Worm (Caenorhabditis elegans) whole organism, L3 larva: Measurements from ENCODE around the gene F58E6.11.

Experiments used
- ceh-82 ChIP-seq: fragments of 150-350 bp; optimal IDR thresholded peaks from 2 replicates; lab custom pipeline; 2014; ENCODE audit warnings: missing biosample characterization, missing genetic modification characterization
- elt-1 ChIP-seq: fragments of 150-350 bp; optimal IDR thresholded peaks from 2 replicates; lab custom pipeline; 2014; ENCODE audit warnings: missing biosample characterization, missing genetic modification characterization
- elt-2 ChIP-seq: sonication (generic microtip); optimal IDR thresholded peaks from 2 replicates; lab custom pipeline; 2016; ENCODE audit warnings: missing genetic modification reagents, mild to moderate bottlenecking, missing genetic modification characterization, missing compliant biosample characterization
- elt-3 ChIP-seq, 3 experiments: fragments of 150-350 bp in 1 of 3; sonication (generic microtip) in 2 of 3; optimal IDR thresholded peaks; 2 replicates in 2 of 3; 4 replicates in 1 of 3; lab custom pipeline; 2014 to 2017; ENCODE audit warnings: missing biosample characterization in 3 of 3, missing genetic modification characterization in 3 of 3
- jun-1 ChIP-seq: fragments of 150-350 bp; optimal IDR thresholded peaks from 2 replicates; lab custom pipeline; 2014; ENCODE audit warnings: missing biosample characterization, missing genetic modification reagents, missing genetic modification characterization
- lin-15B ChIP-seq: fragments of 150-350 bp; optimal IDR thresholded peaks from 2 replicates; lab custom pipeline; 2014; ENCODE audit warnings: missing biosample characterization, missing genetic modification characterization
- nfya-1 ChIP-seq: sonication (generic microtip); optimal IDR thresholded peaks from 2 replicates; lab custom pipeline; 2017; ENCODE audit warnings: missing genetic modification characterization, mild to moderate bottlenecking, missing compliant biosample characterization, antibody characterized with exemption, moderate library complexity; ENCODE audit not compliant: insufficient read depth
- nhr-12 ChIP-seq: fragments of 150-350 bp; optimal IDR thresholded peaks from 2 replicates; lab custom pipeline; 2014; ENCODE audit warnings: missing biosample characterization, missing genetic modification characterization
- nhr-237 ChIP-seq: fragments of 150-350 bp; optimal IDR thresholded peaks from 2 replicates; lab custom pipeline; 2014; ENCODE audit warnings: missing biosample characterization, missing genetic modification characterization
- nhr-76 ChIP-seq: fragments of 150-350 bp; sonication (generic microtip); optimal IDR thresholded peaks from 5 replicates; lab custom pipeline; 2014; ENCODE audit warnings: missing biosample characterization, missing genetic modification characterization
- pha-4 ChIP-seq: fragments of 150-350 bp; optimal IDR thresholded peaks from 2 replicates; lab custom pipeline; 2014; ENCODE audit warnings: missing biosample characterization, missing genetic modification reagents, missing genetic modification characterization
- skn-1 ChIP-seq: fragments of 150-350 bp; optimal IDR thresholded peaks from 2 replicates; lab custom pipeline; 2014; ENCODE audit warnings: missing biosample characterization, missing genetic modification characterization
- ztf-11 ChIP-seq: fragments of 150-350 bp; optimal IDR thresholded peaks from 2 replicates; lab custom pipeline; 2014; ENCODE audit warnings: missing biosample characterization, missing genetic modification characterization
- ztf-4 ChIP-seq: fragments of 150-350 bp; optimal IDR thresholded peaks from 2 replicates; lab custom pipeline; 2014; ENCODE audit warnings: missing biosample characterization, missing genetic modification characterization

DNA sequence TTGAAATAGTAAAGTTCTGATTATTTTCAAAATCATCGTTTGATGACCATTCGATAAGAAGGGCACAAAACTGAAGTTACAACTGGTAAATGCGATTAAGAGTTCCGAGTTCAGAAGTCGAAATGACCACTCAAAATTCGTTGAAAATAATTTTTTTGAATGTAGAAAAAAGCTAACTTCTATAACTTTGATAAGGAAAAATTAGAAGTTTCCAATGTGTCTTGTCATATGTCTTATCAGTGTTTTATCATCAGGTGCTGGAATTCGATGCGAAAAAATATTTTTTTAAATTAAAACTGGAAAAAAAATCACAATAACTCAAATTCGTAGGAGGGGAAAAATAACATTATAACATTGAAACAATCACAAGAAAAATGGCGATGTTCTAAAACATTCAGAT is 32.1 kb downstream of the F58E6.11 start:
- TF ChIP-seq ztf-4 (tag; lab: Kevin White, UChicago) (no peak), elt-2 (tag; lab: Kevin White, UChicago) (peak; percentile 66), nhr-12 (tag; lab: Kevin White, UChicago) (no peak), nhr-76 (tag; lab: Kevin White, UChicago) (no peak), elt-3 (tag; optimal IDR thresholded peaks at IDR 0.05; lab: Kevin White, UChicago) (no peak), skn-1 (no peak), lin-15B (tag; lab: Kevin White, UChicago) (no peak), pha-4 (tag; lab: Kevin White, UChicago) (peak; percentile 20), jun-1 (tag; lab: Kevin White, UChicago) (no peak), ztf-11 (no peak), nfya-1 (no peak), nhr-237 (no peak), elt-1 (tag; lab: Kevin White, UChicago) (no peak), ceh-82 (no peak)
